Worm (Caenorhabditis elegans) whole organism, L4 larva: ENCODE measurements around the gene C27D8.2.

ENCODE experiments used
- dpl-1 ChIP-seq: fragments of 150-350 bp; optimal IDR thresholded peaks from 2 replicates; lab custom pipeline; 2014; ENCODE audit warnings: missing biosample characterization, missing genetic modification reagents, missing genetic modification characterization
- pqm-1 ChIP-seq: sonication (generic microtip); optimal IDR thresholded peaks from 2 replicates; lab custom pipeline; 2017; ENCODE audit warnings: missing biosample characterization, missing genetic modification characterization
- rbr-2 ChIP-seq: sonication (generic microtip); optimal IDR thresholded peaks from 2 replicates; lab custom pipeline; 2016; ENCODE audit warnings: missing genotype, missing genetic modification characterization, missing compliant biosample characterization
- tra-1 ChIP-seq: fragments of 200-800 bp; sonication (Bioruptor generic); IDR thresholded peaks from 2 replicates; pipeline ENCODE4 v1.3.6; 2022; ENCODE audit warnings: missing genetic modification reagents, missing genetic modification characterization, missing compliant biosample characterization
- unc-39 ChIP-seq: sonication (generic microtip); optimal IDR thresholded peaks from 2 replicates; lab custom pipeline; 2017; ENCODE audit warnings: missing biosample characterization, missing genetic modification characterization
- zfp-3 ChIP-seq: fragments of 200-800 bp; sonication (Bioruptor generic); conservative IDR thresholded peaks from 2 replicates; pipeline ENCODE4 v1.3.6; 2022; ENCODE audit warnings: missing genetic modification reagents, missing genetic modification characterization, missing compliant biosample characterization

DNA sequence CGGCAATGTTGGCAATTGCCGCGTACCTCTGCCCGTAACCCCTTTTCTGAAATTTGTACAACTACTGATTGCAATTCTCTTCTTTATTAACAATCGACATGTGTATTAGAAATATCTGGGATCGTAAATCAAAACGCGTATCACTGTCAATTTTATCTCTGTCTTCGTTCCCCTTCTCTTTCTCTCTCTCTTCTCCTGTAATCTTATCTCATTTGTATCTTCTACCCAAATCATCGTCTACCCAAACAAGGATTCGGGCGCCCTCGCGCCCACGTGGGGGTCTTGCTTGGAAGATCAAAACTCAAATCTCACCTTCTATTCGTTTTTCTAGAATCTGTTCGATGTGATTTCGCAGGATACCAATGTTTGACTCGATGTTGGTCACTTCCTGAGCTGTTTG, at the start of gene C27D8.2:
- TF ChIP-seq rbr-2 (tag; lab: Kevin White, UChicago) (no peak), dpl-1 (GFP tag; lab: Kevin White, UChicago) (no peak), zfp-3 (GFP tag; lab: Robert Waterston, UW) (no peak), unc-39 (tag; lab: Kevin White, UChicago) (no peak), pqm-1 (tag; lab: Kevin White, UChicago) (no peak), tra-1 (GFP tag; lab: Robert Waterston, UW) (no peak)
